Worm (Caenorhabditis elegans): Measurements from ENCODE around the gene C15H11.13.

Gene C15H11.13

DNA sequence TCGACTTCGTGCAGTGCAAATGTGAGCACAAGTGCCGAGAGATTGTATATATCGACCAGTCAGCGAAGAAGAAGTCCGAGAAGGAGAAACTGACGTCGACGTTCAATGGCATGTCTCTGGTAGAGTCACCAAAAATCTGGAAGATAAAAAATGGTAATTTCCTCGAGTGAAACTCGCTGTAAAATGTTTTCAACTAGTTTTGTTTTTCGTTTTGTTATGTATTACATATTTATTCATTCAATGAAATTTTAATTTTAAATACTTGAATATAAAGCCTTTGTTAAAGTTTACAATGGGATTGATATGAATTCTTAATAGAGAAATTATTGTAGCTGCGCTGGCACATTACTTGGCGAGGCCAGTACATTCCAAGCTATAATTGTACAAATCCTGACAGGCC, 25.0 kb downstream of the C15H11.13 start:
- TF ChIP-seq him-1 (tag; optimal IDR thresholded peaks at IDR 0.05) (no peak), W03F9.2 (tag; optimal IDR thresholded peaks at IDR 0.05) (no peak), dao-5 (tag; optimal IDR thresholded peaks at IDR 0.05) (no peak)

DNA sequence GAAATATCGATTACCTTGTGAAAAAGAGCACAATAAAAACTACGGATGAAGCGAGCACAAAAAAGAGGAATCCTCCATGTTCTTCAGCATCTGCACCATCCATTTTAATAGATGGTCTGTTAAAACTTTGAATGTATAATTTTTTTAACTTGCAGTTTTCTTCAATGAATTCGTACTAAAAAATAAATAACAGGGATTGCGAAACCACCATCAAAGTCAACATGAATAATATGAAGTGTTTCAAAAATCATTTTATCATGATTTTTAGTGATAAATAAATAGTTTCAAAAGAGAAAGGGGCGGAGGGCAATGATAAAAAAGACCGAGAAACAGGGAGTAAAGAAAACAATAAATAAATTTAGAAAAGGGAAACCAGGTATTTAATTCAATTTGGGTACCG, 26.5 kb downstream of the C15H11.13 start, which contains the start of gene dhs-22:
Gene dhs-22 (minus strand): TSS at position 116 of the 400 bp plus-strand sequence.
- no peak for TF ChIP-seq him-1 (tag; optimal IDR thresholded peaks at IDR 0.05)

DNA sequence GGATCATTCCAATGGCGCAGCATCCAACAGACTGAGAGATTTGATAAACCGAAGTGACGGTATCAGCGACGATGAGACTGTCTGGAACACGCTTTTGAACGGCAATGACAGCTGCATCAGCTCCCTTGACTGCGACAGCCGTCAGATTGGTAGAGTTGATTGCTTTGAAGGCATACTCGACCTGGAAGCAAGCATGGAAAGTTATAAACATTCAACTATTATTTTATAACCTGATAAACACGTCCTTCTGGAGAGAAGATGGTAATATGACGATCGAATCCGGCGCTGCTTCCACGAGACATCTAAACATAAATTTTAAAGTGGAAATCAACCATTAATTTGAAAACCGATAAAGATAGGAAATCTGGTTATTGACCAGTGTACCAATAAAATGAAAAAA, 27.5 kb downstream of the C15H11.13 start, which contains the start of gene pas-1:
Gene pas-1 (minus strand): TSS at position 302 of the 400 bp plus-strand sequence.
- no peak for TF ChIP-seq him-1 (tag; optimal IDR thresholded peaks at IDR 0.05)
- no peak for TF ChIP-seq dao-5 (tag; optimal IDR thresholded peaks at IDR 0.05)
- no peak for TF ChIP-seq W03F9.2 (tag; optimal IDR thresholded peaks at IDR 0.05)

DNA sequence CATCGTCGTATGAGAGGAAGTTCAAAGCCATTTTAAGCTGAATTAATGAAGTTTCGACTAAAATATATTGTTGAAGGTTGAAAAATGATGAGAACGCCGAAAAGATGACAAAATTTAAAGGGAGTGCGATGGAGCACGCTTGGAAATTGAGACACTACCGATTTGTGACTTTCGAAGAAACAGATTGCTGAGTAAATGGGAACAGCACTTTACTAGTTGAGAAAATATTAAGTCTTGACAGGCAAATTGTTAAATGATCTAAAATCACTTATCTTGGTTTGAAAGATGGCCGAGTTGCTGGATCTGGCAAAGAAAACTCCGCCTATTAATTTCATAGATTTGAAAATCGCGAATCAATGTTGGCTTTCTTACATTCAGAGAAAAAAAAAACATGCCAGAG, 28.4 kb downstream of the C15H11.13 start, which contains the start of gene rpoa-12:
Gene rpoa-12 (minus strand): TSS at position 37 of the 400 bp plus-strand sequence.
- no peak for TF ChIP-seq dao-5 (tag; optimal IDR thresholded peaks at IDR 0.05)
- TF ChIP-seq him-1 (tag; optimal IDR thresholded peaks at IDR 0.05), result no peak
- no peak for TF ChIP-seq W03F9.2 (tag; optimal IDR thresholded peaks at IDR 0.05)

DNA sequence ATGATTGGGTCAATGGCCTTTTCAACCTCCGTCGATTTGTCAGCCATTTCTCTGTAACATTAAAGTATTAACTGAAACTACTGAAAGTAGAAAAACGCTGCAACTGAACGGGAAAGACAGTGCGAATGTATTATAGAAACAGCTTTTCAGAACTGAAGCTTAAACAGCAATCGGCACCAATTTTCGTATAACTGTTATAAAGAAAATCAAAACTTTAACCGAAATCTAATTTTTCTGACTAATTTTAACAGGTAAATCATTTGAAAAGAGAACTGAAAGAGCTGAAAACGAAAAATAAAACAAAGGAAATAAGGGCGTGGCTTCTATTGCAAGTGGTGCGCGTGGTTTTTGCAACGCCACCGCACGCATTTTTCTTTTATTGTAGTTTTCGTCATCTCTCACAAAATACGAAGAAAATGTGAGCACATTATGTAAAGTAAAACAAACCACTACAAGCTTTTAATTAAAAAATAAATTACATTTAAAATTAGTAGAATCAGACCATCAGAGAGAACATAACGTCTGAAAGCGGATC, 30.2 kb downstream of the C15H11.13 start, which contains the start of gene rrsr-1:
Gene rrsr-1 (minus strand): TSS at position 51 of the 535 bp plus-strand sequence.
- TF ChIP-seq him-1 (tag; optimal IDR thresholded peaks at IDR 0.05), result no peak
- TF ChIP-seq W03F9.2 (tag; optimal IDR thresholded peaks at IDR 0.05), result no peak
- TF ChIP-seq dao-5 (tag; optimal IDR thresholded peaks at IDR 0.05), result no peak

DNA sequence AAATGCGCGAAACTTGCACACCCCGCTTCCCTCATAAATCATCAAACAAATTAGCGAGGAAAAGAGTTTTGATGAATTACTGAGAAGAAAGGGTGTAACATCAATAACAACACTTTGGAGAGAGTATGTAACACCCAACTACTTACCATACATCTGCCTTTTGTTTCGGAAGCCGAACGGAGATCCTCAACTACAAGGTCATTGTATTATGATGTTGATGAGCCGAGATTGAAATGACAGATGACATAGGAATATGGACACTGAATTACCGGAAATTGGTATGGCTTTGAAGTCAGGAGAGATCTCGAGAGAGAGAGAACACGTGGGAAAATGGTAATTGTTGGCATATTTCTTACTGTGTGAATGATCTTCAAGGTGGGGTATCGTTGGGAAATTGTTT, 31.2 kb downstream of the C15H11.13 start:
- TF ChIP-seq dao-5 (tag; optimal IDR thresholded peaks at IDR 0.05), result no peak
- no peak for TF ChIP-seq W03F9.2 (tag; optimal IDR thresholded peaks at IDR 0.05)
- no peak for TF ChIP-seq him-1 (tag; optimal IDR thresholded peaks at IDR 0.05)

DNA sequence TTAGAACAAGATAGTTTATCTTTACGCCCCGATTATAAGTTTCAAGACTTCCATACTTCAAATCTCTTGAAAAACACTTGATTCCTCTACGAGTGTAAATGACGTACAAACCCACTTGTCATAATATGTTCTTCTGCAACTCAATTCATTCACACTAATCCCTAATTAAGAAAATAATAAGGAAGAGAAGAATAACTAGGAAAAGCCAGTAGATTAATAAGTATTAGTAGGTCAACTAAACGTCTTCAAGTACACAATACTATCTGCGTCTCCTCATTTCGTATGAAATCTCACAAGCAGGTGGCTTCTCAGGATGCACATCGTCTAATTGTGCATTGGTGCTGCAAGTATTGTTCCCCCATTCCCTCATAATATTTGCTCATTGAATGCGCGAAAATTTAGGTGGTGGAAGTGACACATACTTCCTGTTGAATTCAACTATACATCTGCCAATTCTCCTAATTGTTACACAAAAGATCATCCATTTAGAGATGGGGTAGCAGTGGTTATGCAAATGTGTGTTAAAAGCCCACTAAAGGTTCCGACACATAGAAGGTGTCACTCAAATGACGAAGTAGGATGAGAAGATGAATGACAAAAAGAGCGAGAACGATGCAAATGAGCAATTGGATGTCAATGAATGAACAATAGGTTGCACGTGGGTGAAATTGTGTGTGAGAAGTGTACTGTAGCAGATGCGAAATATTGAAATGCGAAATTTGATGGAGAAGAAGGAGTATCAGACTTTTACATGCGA, 32.4 kb downstream of the C15H11.13 start:
- TF ChIP-seq dao-5 (tag; optimal IDR thresholded peaks at IDR 0.05), result no peak
- no peak for TF ChIP-seq him-1 (tag; optimal IDR thresholded peaks at IDR 0.05)
- no peak for TF ChIP-seq W03F9.2 (tag; optimal IDR thresholded peaks at IDR 0.05)

DNA sequence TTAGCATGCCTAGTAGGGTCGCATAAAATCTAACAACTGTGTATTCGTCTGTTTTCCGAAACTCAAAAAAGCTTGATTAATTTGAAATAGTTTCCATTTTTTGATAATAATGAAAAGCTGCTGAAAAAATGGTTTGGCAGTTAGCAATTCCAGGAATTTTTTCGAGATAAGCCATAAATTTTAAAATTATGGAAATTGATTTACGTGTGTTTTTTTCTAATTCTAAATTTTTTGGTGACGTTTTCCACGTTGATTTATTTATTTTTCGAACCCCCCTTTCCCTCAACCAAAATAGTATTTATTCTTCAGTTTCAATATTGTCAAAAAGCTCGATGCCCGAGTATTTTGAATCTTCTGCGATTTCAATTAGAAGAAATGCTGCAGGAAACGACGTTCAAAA, 34.0 kb downstream of the C15H11.13 start, which contains the start of gene F23B12.1:
Gene F23B12.1 (plus strand): TSS at position 301 of the 400 bp plus-strand sequence.
- no peak for TF ChIP-seq dao-5 (tag; optimal IDR thresholded peaks at IDR 0.05)
- no peak for TF ChIP-seq him-1 (tag; optimal IDR thresholded peaks at IDR 0.05)
- no peak for TF ChIP-seq W03F9.2 (tag; optimal IDR thresholded peaks at IDR 0.05)

DNA sequence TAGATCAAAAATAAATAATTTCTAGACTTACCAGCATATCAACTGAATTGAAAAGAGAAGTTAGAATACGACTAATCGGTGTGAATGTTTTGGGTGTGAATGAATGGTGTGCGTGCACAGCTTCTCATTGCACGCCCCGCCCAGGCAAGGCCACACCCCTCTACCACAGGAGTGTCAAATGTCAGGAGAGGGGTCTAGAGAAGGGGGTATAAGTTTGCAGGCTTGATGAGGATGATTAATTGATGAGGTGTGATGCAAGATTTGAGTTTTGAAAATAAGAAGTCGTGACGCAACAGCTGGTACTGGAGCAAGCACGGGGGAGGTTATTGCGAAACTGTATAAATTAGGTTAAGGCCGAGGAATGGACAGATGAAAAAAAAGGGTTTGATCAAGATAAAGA, 37.4 kb downstream of the C15H11.13 start, which contains the start of gene egl-1:
Gene egl-1 (minus strand): TSS at position 101 of the 400 bp plus-strand sequence.
- TF ChIP-seq dao-5 (tag; optimal IDR thresholded peaks at IDR 0.05), result no peak
- no peak for TF ChIP-seq him-1 (tag; optimal IDR thresholded peaks at IDR 0.05)
- no peak for TF ChIP-seq W03F9.2 (tag; optimal IDR thresholded peaks at IDR 0.05)

DNA sequence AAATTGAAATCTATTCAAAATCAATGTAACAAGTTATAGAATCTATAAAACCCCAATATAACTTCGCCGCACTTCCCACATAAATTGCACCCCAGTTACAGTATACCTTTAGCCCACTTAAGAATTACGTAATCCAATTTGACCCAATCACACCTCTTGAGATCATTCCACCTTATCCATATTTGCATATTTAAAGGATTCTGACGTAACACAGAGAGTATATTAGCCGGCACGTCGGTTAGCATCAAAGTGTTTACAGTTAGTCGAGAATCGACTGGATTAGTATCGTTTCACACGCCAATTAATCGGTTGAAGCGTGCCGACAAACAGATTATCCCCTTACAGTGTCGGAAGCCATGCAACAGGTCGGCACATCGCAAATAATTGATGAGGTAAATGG, 38.7 kb downstream of the C15H11.13 start:
- TF ChIP-seq him-1 (tag; optimal IDR thresholded peaks at IDR 0.05), result no peak
- no peak for TF ChIP-seq W03F9.2 (tag; optimal IDR thresholded peaks at IDR 0.05)
- no peak for TF ChIP-seq dao-5 (tag; optimal IDR thresholded peaks at IDR 0.05)

DNA sequence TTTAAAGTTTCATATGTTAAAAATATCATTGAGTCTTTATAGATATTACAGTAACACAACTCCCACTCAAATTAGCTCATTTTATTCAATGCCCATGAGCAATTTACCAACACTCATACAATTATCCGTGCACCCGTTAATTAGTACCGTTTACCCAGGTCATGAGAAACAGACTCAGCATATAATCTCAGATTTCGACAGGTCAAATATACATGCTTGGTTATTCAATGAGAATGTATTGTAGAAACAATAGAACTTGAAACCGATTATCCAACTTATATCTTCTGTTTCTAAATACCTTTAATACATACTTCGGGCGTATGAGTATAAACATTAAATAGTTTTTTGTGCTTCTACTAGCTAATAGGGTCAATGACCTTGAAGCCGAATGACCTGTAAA, 41.4 kb downstream of the C15H11.13 start:
- no peak for TF ChIP-seq W03F9.2 (tag; optimal IDR thresholded peaks at IDR 0.05)
- TF ChIP-seq him-1 (tag; optimal IDR thresholded peaks at IDR 0.05), result no peak
- TF ChIP-seq dao-5 (tag; optimal IDR thresholded peaks at IDR 0.05), result no peak

DNA sequence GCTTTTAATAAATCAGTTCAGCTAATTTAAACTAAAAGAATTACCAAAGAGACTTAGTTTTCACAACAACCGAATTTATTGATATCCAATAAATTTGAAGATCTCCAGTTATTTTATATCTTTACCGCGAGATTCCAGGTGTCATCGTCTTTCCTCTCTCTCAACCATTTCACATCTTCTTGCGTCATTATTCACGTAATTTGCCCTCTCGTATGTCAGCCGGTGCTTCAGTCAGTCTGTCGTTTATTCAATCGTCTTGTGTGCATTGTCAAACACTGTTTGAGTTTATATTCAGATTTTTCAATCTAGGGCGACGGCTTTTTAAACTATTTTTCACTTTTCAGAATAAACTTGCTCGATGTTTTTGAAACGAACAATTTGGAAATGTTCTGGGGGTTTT, 42.5 kb downstream of the C15H11.13 start:
- TF ChIP-seq dao-5 (tag; optimal IDR thresholded peaks at IDR 0.05) (no peak), W03F9.2 (tag; optimal IDR thresholded peaks at IDR 0.05) (no peak), him-1 (tag; optimal IDR thresholded peaks at IDR 0.05) (no peak)

DNA sequence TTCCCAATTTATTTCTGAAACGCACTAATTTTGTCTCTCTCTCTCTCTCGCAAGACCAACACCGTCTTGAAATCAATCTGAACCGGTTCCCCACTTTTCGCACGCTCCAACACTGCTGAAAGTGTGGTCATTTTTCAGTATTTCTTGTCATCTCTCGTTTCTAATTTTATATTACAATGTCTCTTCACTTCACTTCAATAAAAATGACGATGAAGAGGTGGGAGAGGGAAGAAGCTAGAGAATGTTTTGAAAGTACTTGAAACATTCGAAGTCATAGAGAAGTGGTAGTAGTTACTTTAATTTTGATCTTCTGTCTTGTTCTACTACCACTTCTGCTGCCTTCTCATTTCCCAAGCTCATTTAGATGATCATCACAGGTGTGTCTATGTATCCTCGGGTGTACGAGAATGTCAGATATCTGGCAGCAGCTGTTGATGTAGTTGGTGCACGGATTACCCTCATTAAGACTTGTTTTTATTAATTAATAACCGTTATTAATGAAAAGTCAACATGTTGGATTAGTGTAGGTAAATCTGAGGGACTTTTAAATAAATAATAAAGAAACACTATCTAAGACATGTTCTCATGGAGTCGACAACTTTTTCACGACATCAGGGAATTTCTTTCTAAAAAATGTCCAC, 43.4 kb downstream of the C15H11.13 start:
- TF ChIP-seq dao-5 (tag; optimal IDR thresholded peaks at IDR 0.05) (no peak), him-1 (tag; optimal IDR thresholded peaks at IDR 0.05) (no peak), W03F9.2 (tag; optimal IDR thresholded peaks at IDR 0.05) (no peak)

DNA sequence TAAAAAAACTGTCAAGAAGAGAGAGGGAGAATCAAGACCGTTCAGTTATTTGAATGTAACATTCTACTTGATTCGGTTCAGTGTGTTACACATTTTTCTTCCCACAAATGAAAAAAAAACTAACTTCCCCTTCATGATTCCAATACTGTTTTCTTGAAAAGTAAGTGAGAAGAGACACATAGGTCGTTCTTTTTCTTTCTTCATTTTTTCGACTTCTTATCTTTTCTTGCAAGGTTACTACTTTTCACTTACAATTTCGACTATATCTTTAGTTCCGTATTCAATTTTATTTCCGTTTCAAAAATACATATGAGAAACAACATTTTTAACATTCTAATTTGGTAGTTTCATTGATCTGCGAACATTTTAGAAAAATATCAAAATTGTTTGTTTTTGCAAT, 44.4 kb downstream of the C15H11.13 start:
- TF ChIP-seq dao-5 (tag; optimal IDR thresholded peaks at IDR 0.05), result no peak
